Fruit fly (Drosophila melanogaster) S2 (cell line): Measurements from ENCODE around the gene CG32266.

Experiments used
- CG8478 ChIP-seq: fragments of >200 bp; optimal IDR thresholded peaks from 2 replicates; lab custom pipeline; 2018
- CTCF ChIP-seq, 2 experiments: fragments of >200 bp; optimal IDR thresholded peaks; 2 replicates each; lab custom pipeline; 2018

DNA sequence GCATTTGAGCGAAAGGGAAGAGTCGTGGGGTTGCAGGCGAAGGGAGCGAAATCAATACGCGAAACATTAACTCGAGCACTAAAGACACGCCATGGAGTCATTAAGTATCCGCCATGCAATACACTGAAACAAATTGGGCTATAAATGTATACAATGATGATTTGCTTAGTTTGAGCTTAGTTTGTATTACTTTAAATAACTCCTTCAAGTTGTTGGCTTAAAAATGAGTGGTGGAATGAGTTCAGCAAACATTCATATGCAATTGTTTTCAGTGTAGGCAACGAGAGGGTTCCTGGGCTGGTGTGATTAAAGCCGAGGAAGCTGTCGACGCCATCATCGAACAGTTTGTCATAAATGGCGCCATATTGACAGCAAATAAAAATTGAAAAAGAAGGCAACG is 7.1 kb downstream of the CG32266 start:
- TF ChIP-seq CTCF (optimal IDR thresholded peaks at IDR 0.05; lab: Kevin White, UChicago) (no peak), CG8478 (lab: Kevin White, UChicago) (no peak)
